Fruit fly (Drosophila melanogaster): Measurements from ENCODE around the gene Gr28a.

dm6 chr2L:7497265-7497664 lies 43.3 kb upstream of the Gr28a start, which contains the start of gene Obp28a:
- TF ChIP-seq EcR (GFP tag; optimal IDR thresholded peaks at IDR 0.05) (no peak), CG8478 (optimal IDR thresholded peaks at IDR 0.05) (no peak), usp (GFP tag; optimal IDR thresholded peaks at IDR 0.05) (no peak)

All from whole organism.